Fruit fly (Drosophila melanogaster): ENCODE measurements around the gene CG5245.

Gene CG5245

DNA sequence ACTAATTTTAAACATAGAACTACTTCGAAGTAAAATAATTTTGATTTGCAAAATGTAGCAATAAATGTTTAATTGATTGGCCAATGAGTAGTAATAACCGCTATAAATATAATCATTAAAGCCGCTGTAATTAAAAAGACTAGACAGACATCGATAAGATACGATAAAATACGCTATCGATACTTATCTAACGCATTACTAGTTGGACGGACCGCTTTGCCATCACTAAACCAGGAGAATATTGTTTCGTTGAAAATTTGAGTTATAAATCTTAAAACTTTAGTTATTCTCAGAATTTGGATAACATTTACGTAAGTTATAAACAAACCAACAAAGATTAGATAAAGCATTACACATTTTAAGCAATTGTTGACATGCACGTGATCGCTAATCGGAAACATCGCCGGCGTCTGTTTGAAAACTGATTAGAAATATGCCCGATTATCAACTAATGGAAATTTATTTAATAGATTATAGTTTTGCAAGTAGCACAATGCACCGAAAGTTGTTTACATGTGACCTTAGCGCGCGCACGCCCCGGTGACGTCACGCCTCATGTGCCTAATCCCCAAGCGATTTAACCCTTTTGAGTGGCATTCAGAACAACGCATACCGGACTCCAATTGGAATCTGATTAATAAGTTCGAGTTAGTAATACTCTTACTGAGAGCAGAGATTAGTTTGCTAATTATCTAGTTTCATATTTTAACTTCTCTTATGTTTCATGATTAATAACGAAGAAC lies 10.2 kb downstream of the CG5245 start, which contains the start of gene Desat1:
Desat1 (plus strand) TSS at position 200 of the 743 bp plus-strand sequence.
- TF ChIP-seq CG8478 (optimal IDR thresholded peaks at IDR 0.05) (no peak), CTCF (optimal IDR thresholded peaks at IDR 0.05) (peak in 1 of 2 experiments; percentile 5)

DNA sequence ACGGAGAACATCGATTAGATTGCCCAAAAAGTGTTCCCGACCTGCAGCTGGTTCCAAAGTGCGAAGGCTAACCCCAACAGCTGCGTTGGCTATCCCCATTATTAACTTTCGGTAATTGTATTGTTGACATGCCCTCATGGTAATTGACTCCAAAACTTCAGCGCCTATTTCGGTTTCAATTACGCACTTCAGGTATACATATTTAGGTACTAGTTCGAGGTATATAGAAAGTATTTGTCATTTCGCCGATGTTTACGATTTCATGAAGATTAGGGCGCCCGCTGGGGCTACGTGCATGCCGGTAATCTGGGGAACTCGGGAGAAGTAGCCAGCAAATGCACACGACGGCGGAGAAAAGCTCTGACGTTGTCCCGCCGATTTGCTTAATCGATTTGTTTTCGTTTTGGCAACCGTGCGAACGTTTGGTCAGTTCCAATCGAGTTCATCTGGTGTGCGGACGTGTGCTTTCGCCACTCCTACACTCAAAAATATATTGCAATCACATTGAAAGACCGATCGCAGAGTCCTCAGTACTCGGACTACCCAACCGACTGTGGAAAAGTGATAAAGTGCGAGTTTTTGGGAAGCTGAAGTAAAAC lies 11.7 kb downstream of the CG5245 start:
- TF ChIP-seq CG8478 (optimal IDR thresholded peaks at IDR 0.05): no peak
- TF ChIP-seq CTCF (optimal IDR thresholded peaks at IDR 0.05): no peak

DNA sequence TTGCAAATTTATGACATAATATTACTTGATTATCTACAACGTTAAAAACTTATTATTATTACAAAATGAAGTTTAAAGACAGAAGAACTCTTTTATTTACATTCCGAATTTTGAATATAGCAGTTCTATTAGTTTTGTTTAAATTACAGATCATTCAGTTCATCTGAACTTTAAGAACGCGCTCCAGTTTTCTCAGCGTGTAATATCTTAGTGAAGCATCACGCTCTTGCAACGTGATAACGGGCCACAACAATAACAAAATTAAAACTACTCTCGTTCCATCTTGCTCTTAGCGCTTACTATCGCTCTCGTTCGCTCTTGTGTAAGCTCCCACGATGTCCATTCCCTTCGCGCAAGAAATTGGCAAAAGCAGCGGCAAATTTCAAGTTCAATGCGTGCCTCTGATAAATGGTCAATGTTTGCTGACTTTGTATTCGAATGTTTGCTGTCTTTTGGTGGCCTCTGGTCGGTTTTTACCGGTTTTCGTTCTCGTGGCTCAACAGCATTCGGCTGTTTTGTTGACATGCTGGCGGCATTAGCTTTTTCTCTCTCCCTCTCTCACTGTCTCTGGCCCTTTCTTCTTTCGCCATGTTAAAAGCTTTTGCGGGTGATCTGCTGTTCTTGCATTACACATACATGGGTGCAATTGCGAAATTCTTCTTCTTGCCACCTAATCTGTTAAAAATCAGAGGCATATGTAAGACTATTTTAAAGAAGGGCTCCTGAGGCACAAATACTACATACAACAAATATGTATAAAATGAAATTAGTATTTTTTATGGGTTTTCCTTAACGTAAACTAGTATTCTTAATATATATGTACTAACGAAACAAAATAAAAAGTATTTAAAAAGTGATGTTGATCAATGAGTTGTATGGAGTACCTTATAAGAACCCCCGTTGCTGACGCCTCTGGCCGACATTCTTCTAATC lies 13.5 kb downstream of the CG5245 start:
- TF ChIP-seq CG8478 (optimal IDR thresholded peaks at IDR 0.05) (no peak), CTCF (optimal IDR thresholded peaks at IDR 0.05) (no peak)

DNA sequence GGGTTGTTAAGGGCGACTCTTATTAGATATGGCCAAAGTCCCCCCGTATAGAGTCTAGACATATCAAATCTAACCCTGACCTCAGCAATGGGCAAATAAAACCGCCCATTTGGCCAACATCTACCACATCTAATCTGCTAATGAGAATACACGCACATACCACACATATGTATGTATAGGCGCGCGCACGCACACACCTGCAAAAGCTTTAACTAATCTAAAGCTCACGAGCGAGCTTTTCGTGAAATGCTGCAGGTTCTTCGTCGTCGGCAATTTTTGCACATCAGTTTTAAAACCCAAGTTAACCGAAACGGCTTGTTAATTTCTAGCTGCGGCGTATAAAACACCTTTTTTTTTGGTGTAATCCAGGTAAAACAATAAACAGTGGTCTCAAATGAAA lies 14.4 kb downstream of the CG5245 start:
- no peak for TF ChIP-seq CG8478 (optimal IDR thresholded peaks at IDR 0.05)
- no peak for TF ChIP-seq CTCF (optimal IDR thresholded peaks at IDR 0.05)

DNA sequence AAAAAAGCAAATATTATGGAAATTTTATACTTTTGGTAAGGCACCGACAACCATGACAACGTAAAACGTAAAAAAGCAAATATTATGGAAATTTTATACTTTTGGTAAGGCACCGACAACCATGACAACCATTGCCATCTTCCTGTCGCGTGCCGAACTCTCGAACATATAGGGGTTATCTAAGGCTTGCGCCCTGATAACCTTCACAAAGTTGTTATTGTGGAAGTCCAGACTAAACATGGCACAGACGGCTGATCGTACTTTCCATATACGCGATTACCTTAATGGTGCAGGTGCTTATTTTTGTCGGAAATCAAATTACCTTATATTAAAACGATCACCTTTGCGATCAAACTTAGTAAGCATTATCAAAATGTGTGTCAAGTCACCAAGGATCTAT lies 16.1 kb downstream of the CG5245 start:
- no peak for TF ChIP-seq CTCF (optimal IDR thresholded peaks at IDR 0.05)
- TF ChIP-seq CG8478 (optimal IDR thresholded peaks at IDR 0.05): no peak

DNA sequence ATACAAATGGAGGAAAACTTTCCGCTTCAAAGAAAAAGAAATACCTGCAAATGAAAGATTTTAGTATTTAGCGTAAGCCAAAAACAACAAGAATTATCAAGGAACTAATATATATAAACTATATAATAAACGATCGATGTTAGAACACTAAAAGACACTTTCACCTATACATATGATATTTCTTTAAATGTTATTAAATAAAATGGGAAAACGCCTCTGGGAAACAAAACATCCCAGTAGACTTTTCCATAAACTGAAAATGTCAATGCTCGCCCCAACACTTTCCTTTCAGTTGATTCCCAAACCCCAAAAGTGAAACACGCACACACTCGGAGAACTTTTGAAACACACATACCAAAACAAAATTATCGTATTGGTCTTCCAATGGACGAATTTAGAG lies 18.0 kb downstream of the CG5245 start, which contains the start of gene vrs:
vrs (plus strand) TSS at position 301 of the 400 bp plus-strand sequence.
- TF ChIP-seq CG8478 (optimal IDR thresholded peaks at IDR 0.05): no peak

DNA sequence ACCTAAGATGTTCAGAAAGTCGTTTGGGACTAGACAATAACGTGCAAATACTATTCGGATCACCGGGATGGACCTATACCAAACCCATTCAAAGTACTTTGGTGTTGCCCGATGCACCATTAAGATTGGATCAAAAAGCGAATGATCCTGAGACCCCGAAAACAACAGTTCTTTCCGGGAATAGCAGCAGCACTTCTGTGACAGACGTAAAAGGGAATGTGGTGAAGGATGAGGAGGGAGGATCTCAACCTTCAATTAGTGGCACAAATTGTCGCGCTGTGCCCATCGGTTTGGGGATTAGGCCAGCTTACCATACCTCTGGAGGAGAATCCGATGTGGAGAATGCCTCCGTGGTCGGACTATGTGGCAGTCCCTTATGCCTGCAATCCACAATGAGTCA lies 19.0 kb downstream of the CG5245 start:
- no peak for TF ChIP-seq CTCF (optimal IDR thresholded peaks at IDR 0.05)
- no peak for TF ChIP-seq CG8478 (optimal IDR thresholded peaks at IDR 0.05)

DNA sequence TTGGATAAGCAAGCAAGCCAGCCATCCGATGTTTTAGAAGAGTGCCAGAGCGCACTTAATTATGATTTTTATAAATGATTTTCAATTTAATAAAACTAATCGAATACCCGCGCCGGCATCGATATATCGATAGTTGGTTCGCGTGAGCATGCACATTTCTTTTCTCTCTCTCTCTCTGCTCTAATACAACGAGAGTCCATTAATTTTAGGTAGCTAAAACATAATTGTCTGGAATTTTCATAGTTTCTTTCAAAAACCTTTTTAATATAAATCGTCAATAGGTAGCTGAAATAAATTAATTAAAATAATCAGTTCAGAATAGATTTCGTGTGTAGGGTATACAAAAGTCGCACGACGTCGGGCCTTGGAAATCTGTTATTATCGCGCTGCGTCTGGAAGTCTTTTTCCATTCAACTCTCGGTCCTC lies 19.5 kb downstream of the CG5245 start, which contains the start of gene CG18549:
CG18549 (plus strand) TSS at position 408 of the 426 bp plus-strand sequence.
- TF ChIP-seq CTCF (optimal IDR thresholded peaks at IDR 0.05) (no peak), CG8478 (optimal IDR thresholded peaks at IDR 0.05) (no peak)

DNA sequence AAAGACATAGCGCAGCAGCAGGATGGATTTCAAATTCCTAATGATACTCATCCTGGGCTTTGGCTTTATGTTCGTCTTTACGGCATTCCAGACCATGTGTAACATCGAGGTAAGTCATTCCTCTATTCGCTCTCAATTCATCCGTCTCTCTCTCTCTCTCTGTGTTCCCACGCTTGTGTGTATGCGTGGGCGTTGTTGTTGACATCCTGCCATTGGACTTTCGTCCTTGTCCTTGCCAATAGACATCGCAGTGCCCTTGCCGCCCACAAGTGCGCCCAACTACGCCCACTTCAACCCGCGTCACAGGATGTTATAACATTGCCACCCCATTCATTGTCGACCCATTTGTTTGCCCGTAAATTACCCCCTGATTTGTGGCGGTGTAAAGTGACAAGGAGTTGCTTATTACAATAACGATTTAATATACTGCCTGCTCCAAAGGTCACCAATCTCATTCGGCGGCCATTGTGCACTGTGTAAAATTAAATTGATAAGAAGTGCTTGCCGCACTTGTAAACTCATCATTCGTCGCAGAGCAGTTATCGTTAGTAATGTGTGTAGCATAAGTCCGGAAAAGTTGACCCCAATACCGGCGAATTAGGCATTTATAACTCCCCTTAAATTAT lies 20.4 kb downstream of the CG5245 start:
- TF ChIP-seq CG8478 (optimal IDR thresholded peaks at IDR 0.05) (no peak), CTCF (optimal IDR thresholded peaks at IDR 0.05) (no peak)

DNA sequence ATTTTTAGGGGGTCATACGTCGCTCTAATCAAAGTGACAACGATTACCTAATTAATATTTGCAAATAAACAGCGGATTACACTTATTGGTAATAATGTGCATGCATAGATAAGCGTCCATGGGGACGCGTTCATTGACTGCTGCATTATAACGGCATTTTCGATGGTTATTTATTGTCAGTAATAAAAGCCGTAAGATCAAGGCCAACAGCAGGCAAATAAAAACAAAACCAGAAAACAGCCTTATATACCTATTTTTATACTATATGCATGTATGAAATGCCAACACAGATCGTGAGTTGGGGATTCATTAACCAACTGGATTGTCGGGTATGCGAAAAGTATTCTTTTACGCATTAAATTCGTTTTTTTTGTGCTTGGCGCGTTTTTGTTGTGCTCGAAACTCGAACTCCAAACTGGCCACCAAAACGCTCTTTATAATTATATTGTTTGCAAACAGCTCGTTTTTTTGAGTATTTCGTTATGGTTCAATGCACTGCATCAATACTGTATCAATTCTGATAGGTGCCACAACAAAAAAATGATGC lies 21.4 kb downstream of the CG5245 start:
- no peak for TF ChIP-seq CTCF (optimal IDR thresholded peaks at IDR 0.05)
- no peak for TF ChIP-seq CG8478 (optimal IDR thresholded peaks at IDR 0.05)

DNA sequence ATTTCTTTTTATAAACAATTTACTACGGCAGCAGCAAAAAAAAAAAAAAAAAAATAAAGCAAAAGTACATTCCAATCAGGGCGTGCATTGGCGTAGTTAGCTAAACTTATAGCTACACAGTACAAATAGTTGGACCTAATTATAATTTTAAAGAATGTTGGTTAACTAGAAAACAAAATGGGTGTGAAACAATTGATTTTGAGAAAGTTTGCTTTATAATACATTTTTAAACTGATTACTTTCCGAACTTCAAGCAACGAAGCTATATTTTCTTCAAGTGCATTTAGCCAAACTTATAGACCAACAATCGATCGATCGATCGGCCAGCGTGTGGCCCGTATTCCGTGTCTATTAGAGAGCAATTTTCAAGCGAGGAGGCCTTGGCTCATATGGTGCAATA lies 22.0 kb downstream of the CG5245 start:
- no peak for TF ChIP-seq CG8478 (optimal IDR thresholded peaks at IDR 0.05)
- no peak for TF ChIP-seq CTCF (optimal IDR thresholded peaks at IDR 0.05)

DNA sequence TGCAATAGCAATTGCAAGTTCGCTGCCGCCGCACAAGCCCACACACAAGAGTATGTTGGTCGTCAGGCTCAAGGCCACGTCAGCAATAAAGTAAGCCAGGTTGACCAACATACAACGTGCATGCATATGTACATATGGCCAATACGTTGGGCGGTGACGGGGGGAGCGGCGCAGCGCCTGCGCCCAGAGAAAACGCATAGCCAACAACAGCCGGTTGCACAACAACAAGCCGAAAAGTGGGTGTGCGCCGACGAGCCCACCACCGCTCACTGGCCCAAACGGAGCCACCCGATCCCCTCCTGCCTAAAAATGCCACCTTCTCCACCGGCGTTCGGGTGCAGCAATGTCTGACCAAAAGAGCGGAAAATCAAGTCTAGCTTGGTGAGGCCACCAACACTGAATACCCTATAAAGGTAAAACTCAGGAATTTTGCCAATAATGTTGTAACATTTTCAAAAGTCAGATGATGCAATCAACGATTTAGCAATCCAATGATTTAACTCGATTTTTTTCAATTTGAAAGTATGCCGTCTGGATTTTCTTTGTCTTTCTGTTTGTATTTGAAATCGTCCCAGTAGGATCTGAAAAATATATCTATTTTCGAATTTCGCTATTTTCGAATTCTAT lies 22.6 kb downstream of the CG5245 start, which contains the start of gene CG5509:
CG5509 (plus strand) TSS at position 577 of the 627 bp plus-strand sequence.
- TF ChIP-seq CG8478 (optimal IDR thresholded peaks at IDR 0.05): no peak
- no peak for TF ChIP-seq CTCF (optimal IDR thresholded peaks at IDR 0.05)

DNA sequence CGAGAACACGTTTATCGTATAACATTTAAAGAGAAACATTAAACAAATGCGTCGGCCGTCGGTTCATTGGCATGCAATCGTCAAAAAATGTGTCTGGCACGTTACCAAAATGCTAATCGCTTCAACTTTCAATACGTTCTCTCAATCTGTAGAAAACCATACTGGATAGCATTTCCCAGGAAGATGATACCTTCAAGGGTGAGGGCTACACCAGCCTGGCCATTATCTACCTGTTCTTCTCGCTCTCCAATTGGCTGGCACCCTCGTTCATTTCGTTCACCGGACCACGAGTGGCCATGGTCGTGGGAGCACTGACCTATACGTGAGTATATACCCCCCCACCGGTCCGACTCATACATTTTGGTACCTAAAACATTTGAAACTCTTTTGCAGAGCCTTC lies 25.1 kb downstream of the CG5245 start:
- no peak for TF ChIP-seq CG8478 (optimal IDR thresholded peaks at IDR 0.05)
- no peak for TF ChIP-seq CTCF (optimal IDR thresholded peaks at IDR 0.05)

DNA sequence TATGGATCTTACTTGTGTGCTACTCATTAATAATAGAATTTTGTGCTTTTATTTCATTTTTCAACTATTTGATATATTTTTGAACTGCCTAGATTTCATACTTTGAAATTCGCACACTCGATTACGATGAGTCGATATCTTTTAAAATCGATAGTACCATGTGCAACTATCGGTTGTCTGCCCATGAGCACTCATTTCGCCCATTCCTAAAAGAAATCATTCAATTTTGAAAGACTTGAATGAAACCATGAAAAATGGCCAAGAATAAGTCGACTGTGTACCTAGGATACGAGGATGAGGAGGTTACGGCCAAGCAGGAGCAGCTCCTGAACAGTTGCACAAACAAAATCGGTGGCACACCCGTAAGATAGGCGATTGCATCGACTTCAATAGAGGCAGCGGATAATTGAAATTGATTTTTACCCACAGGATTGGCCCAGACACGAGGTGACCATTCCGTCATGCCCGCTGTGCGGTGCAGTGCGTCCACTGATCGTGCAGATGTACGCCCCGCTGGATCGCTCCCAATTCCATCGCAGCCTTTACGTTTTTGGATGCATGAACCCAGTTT lies 27.1 kb downstream of the CG5245 start, which contains the start of gene trus:
trus (plus strand) TSS at position 204 of the 571 bp plus-strand sequence.
- TF ChIP-seq CTCF (optimal IDR thresholded peaks at IDR 0.05) (no peak), CG8478 (optimal IDR thresholded peaks at IDR 0.05) (no peak)
